Worm (Caenorhabditis elegans): ENCODE results near the gene lmbr-1.

ce11 chrIII:8380645-8381044 is 8.6 kb downstream of the lmbr-1 start, which contains the start of gene R05D3.12:
- TF ChIP-seq madf-2 (tag; optimal IDR thresholded peaks at IDR 0.05), result no peak
- no peak for TF ChIP-seq dve-1 (tag; optimal IDR thresholded peaks at IDR 0.05)
- TF ChIP-seq K02D7.2 (tag; optimal IDR thresholded peaks at IDR 0.05), result no peak
- TF ChIP-seq ceh-48 (tag; optimal IDR thresholded peaks at IDR 0.05), result no peak
- no peak for TF ChIP-seq ama-1 (optimal IDR thresholded peaks at IDR 0.05)
